Worm (Caenorhabditis elegans) whole organism, young adult: Measurements from ENCODE around the gene Y39B6A.13.

Experiments used
- Y95B8A.8 ChIP-seq: fragments of 200-800 bp; sonication (Bioruptor generic); IDR thresholded peaks from 2 replicates; pipeline ENCODE4 v1.3.6; 2022; ENCODE audit warnings: missing genetic modification reagents, missing genetic modification characterization, missing compliant biosample characterization
- ama-1 ChIP-seq, 3 experiments: fragments of 150-350 bp in 1 of 3; sonication (generic microtip) in 2 of 3; optimal IDR thresholded peaks; 2 replicates each; lab custom pipeline; 2014 to 2018; ENCODE audit warnings: missing biosample characterization in 2 of 3, missing genetic modification characterization in 2 of 3, missing genetic modification reagents in 2 of 3
- dpl-1 ChIP-seq: fragments of 150-350 bp; optimal IDR thresholded peaks from 2 replicates; lab custom pipeline; 2014; ENCODE audit warnings: missing biosample characterization, missing genetic modification reagents, missing genetic modification characterization
- egrh-3 ChIP-seq: fragments of 200-800 bp; sonication (Bioruptor generic); IDR thresholded peaks from 2 replicates; pipeline ENCODE4 v1.3.6; 2022; ENCODE audit warnings: missing genetic modification reagents, missing genetic modification characterization, missing compliant biosample characterization
- hsf-1 ChIP-seq: fragments of 200-800 bp; sonication (Bioruptor generic); IDR thresholded peaks from 2 replicates; pipeline ENCODE4 v1.3.6; 2022; ENCODE audit warnings: missing genetic modification reagents, missing genetic modification characterization, missing compliant biosample characterization
- lin-54 ChIP-seq: fragments of 200-800 bp; sonication (Bioruptor generic); optimal IDR thresholded peaks from 2 replicates; lab custom pipeline; 2018; ENCODE audit warnings: mild to moderate bottlenecking, missing genetic modification characterization, missing compliant biosample characterization
- madf-8 ChIP-seq: fragments of 200-800 bp; sonication (Bioruptor generic); conservative IDR thresholded peaks from 2 replicates; pipeline ENCODE4 v1.3.6; 2022; ENCODE audit warnings: missing genetic modification reagents, missing genetic modification characterization, missing compliant biosample characterization
- nfya-1 ChIP-seq: sonication (generic microtip); optimal IDR thresholded peaks from 2 replicates; lab custom pipeline; 2017; ENCODE audit warnings: antibody characterized with exemption, missing compliant biosample characterization, missing genetic modification characterization, borderline replicate concordance; ENCODE audit not compliant: insufficient read depth
- pha-4 ChIP-seq: fragments of 150-350 bp; sonication (generic microtip); optimal IDR thresholded peaks from 2 replicates; lab custom pipeline; 2014; ENCODE audit warnings: missing biosample characterization, missing genetic modification reagents, missing genetic modification characterization
- rec-8 ChIP-seq, 2 experiments: sonication (generic microtip); optimal IDR thresholded peaks; 2 replicates each; lab custom pipeline; 2016; ENCODE audit warnings: mild to moderate bottlenecking in 2 of 2, missing genetic modification characterization in 2 of 2, missing genetic modification reagents in 2 of 2, missing genotype in 2 of 2, missing biosample characterization in 1 of 2, missing compliant biosample characterization in 1 of 2, moderate library complexity in 1 of 2
- snpc-4 ChIP-seq, 5 experiments: fragments of 150-350 bp in 1 of 5; sonication (generic microtip) in 4 of 5; optimal IDR thresholded peaks; 2 replicates each; lab custom pipeline; 2014 to 2018; ENCODE audit warnings: missing genetic modification characterization in 5 of 5, missing biosample characterization in 3 of 5, antibody characterized with exemption in 2 of 5, mild to moderate bottlenecking in 2 of 5, missing compliant biosample characterization in 2 of 5, missing genotype in 2 of 5, moderate library complexity in 2 of 5, missing genetic modification reagents in 1 of 5
- tbp1 ChIP-seq: fragments of 200-800 bp; sonication (Bioruptor generic); optimal IDR thresholded peaks from 2 replicates; lab custom pipeline; 2018; ENCODE audit warnings: mild to moderate bottlenecking, missing genetic modification characterization, missing compliant biosample characterization
- unc-130 ChIP-seq: sonication (generic microtip); optimal IDR thresholded peaks from 2 replicates; lab custom pipeline; 2016; ENCODE audit warnings: missing genetic modification reagents, missing genetic modification characterization, missing compliant biosample characterization
- xnd-1 ChIP-seq: sonication (generic microtip); optimal IDR thresholded peaks from 2 replicates; lab custom pipeline; 2016; ENCODE audit warnings: missing genotype, missing genetic modification reagents, missing genetic modification characterization, missing compliant biosample characterization

ce11 chrV:19149057-19149456, 29.8 kb upstream of the Y39B6A.13 start, which contains the start of gene Y39B6A.7:
- TF ChIP-seq hsf-1 (GFP tag; lab: Robert Waterston, UW): no peak
- no peak for TF ChIP-seq ama-1 (optimal IDR thresholded peaks at IDR 0.05; lab: Kevin White, UChicago)
- TF ChIP-seq ama-1 (GFP tag; optimal IDR thresholded peaks at IDR 0.05; lab: Kevin White, UChicago): no peak
- no peak for TF ChIP-seq nfya-1
- TF ChIP-seq egrh-3 (GFP tag; lab: Robert Waterston, UW): no peak
- TF ChIP-seq Y95B8A.8: no peak
- TF ChIP-seq pha-4 (tag; lab: Kevin White, UChicago): no peak
- no peak for TF ChIP-seq tbp1 (GFP tag; lab: Kevin White, UChicago)
- no peak for TF ChIP-seq dpl-1 (GFP tag; lab: Kevin White, UChicago)
- TF ChIP-seq rec-8 (tag; optimal IDR thresholded peaks at IDR 0.05; lab: Kevin White, UChicago): no peak
- no peak for TF ChIP-seq snpc-4 (GFP tag; optimal IDR thresholded peaks at IDR 0.05; lab: Kevin White, UChicago)
- no peak for TF ChIP-seq snpc-4 (tag; optimal IDR thresholded peaks at IDR 0.05; lab: Kevin White, UChicago)
- no peak for TF ChIP-seq xnd-1 (tag; lab: Kevin White, UChicago)
- TF ChIP-seq lin-54 (GFP tag; lab: Kevin White, UChicago): no peak
- no peak for TF ChIP-seq unc-130 (GFP tag; lab: Kevin White, UChicago)
- no peak for TF ChIP-seq madf-8
